Worm (Caenorhabditis elegans) whole organism, early embryonic: ENCODE results near the gene pstk-1.

Experiments used
- B0310.2 ChIP-seq: sonication (generic microtip); optimal IDR thresholded peaks from 2 replicates; lab custom pipeline; 2016; ENCODE audit warnings: mild to moderate bottlenecking, missing genetic modification characterization, missing compliant biosample characterization
- F13C5.2 ChIP-seq: sonication (generic microtip); optimal IDR thresholded peaks from 2 replicates; lab custom pipeline; 2017; ENCODE audit warnings: mild to moderate bottlenecking, missing genetic modification characterization, inconsistent platforms, missing compliant biosample characterization
- aly-1 ChIP-seq: sonication (generic microtip); optimal IDR thresholded peaks from 2 replicates; lab custom pipeline; 2016; ENCODE audit warnings: missing genetic modification characterization, missing compliant biosample characterization
- ama-1 ChIP-seq: fragments of 150-350 bp; optimal IDR thresholded peaks from 2 replicates; lab custom pipeline; 2014
- ceh-13 ChIP-seq: fragments of 200-800 bp; sonication (Bioruptor generic); optimal IDR thresholded peaks from 2 replicates; lab custom pipeline; 2018; ENCODE audit warnings: mild to moderate bottlenecking, missing genetic modification characterization, missing compliant biosample characterization
- ceh-36 ChIP-seq: sonication (generic microtip); optimal IDR thresholded peaks from 2 replicates; lab custom pipeline; 2016; ENCODE audit warnings: missing genetic modification characterization, inconsistent platforms, missing compliant biosample characterization
- ets-7 ChIP-seq: sonication (generic microtip); optimal IDR thresholded peaks from 2 replicates; lab custom pipeline; 2016; ENCODE audit warnings: missing genotype, missing genetic modification characterization, missing compliant biosample characterization
- flt-1 ChIP-seq: fragments of 200-800 bp; sonication (Bioruptor generic); IDR thresholded peaks from 2 replicates; pipeline ENCODE4 v1.3.6; 2022; ENCODE audit warnings: missing genetic modification characterization, missing compliant biosample characterization
- hmbx-1 ChIP-seq: sonication (generic microtip); optimal IDR thresholded peaks from 2 replicates; lab custom pipeline; 2016; ENCODE audit warnings: mild to moderate bottlenecking, missing genetic modification characterization, missing compliant biosample characterization
- hmg-4 ChIP-seq: fragments of 200-800 bp; sonication (Bioruptor generic); optimal IDR thresholded peaks from 2 replicates; lab custom pipeline; 2018; ENCODE audit warnings: mild to moderate bottlenecking, missing genetic modification characterization, missing compliant biosample characterization
- hnd-1 ChIP-seq: sonication (generic microtip); optimal IDR thresholded peaks from 2 replicates; lab custom pipeline; 2016; ENCODE audit warnings: missing genetic modification characterization, missing compliant biosample characterization
- pes-1 ChIP-seq: fragments of 200-800 bp; sonication (Bioruptor generic); IDR thresholded peaks from 2 replicates; pipeline ENCODE4 v1.3.6; 2022; ENCODE audit warnings: missing genetic modification reagents, missing genetic modification characterization, missing compliant biosample characterization
- scrt-1 ChIP-seq: fragments of 200-800 bp; sonication (Bioruptor generic); IDR thresholded peaks from 2 replicates; pipeline ENCODE4 v1.3.6; 2022; ENCODE audit warnings: missing genetic modification characterization, missing compliant biosample characterization
- sea-1 ChIP-seq: fragments of 200-800 bp; sonication (Bioruptor generic); conservative IDR thresholded peaks from 2 replicates; pipeline ENCODE4 v1.3.6; 2022; ENCODE audit warnings: missing genetic modification characterization, missing compliant biosample characterization
- tbx-11 ChIP-seq: fragments of 200-800 bp; sonication (Bioruptor generic); IDR thresholded peaks from 2 replicates; pipeline ENCODE4 v1.3.6; 2022; ENCODE audit warnings: missing genetic modification characterization, missing compliant biosample characterization
- tbx-37 ChIP-seq: fragments of 200-800 bp; sonication (Bioruptor generic); conservative IDR thresholded peaks from 2 replicates; pipeline ENCODE4 v1.3.6; 2022; ENCODE audit warnings: missing genetic modification reagents, missing genetic modification characterization, missing compliant biosample characterization
- tra-4 ChIP-seq: sonication (generic microtip); optimal IDR thresholded peaks from 2 replicates; lab custom pipeline; 2017; ENCODE audit warnings: missing genetic modification characterization, missing compliant biosample characterization

Gene pstk-1

ce11 chrIII:12439056-12439455, 27.4 kb upstream of the pstk-1 start:
- TF ChIP-seq scrt-1, result no peak
- no peak for TF ChIP-seq flt-1
- no peak for TF ChIP-seq tra-4 (tag; lab: Kevin White, UChicago)
- no peak for TF ChIP-seq pes-1 (GFP tag; lab: Robert Waterston, UW)
- no peak for TF ChIP-seq tbx-11 (GFP tag; lab: Robert Waterston, UW)
- no peak for TF ChIP-seq aly-1 (tag; lab: Kevin White, UChicago)
- no peak for TF ChIP-seq B0310.2 (tag; lab: Kevin White, UChicago)
- TF ChIP-seq ceh-13, result no peak
- no peak for TF ChIP-seq hnd-1
- TF ChIP-seq ama-1 (lab: Kevin White, UChicago), result no peak
- TF ChIP-seq hmg-4 (GFP tag; lab: Kevin White, UChicago), result no peak
- no peak for TF ChIP-seq F13C5.2 (tag; lab: Kevin White, UChicago)
- no peak for TF ChIP-seq ceh-36 (tag; lab: Kevin White, UChicago)
- TF ChIP-seq hmbx-1 (tag; lab: Kevin White, UChicago), result no peak
- TF ChIP-seq ets-7 (tag; lab: Kevin White, UChicago), result no peak
- no peak for TF ChIP-seq tbx-37 (GFP tag; lab: Robert Waterston, UW)
- no peak for TF ChIP-seq sea-1

- TF ChIP-seq sea-1 (no peak), ama-1 (lab: Kevin White, UChicago) (no peak), hnd-1 (no peak), tbx-37 (GFP tag; lab: Robert Waterston, UW) (no peak), B0310.2 (tag; lab: Kevin White, UChicago) (no peak), ets-7 (tag; lab: Kevin White, UChicago) (no peak), scrt-1 (no peak), ceh-13 (no peak), ceh-36 (tag; lab: Kevin White, UChicago) (no peak), F13C5.2 (tag; lab: Kevin White, UChicago) (no peak), pes-1 (GFP tag; lab: Robert Waterston, UW) (no peak), flt-1 (no peak), tbx-11 (GFP tag; lab: Robert Waterston, UW) (no peak), tra-4 (tag; lab: Kevin White, UChicago) (no peak), hmg-4 (GFP tag; lab: Kevin White, UChicago) (no peak), aly-1 (tag; lab: Kevin White, UChicago) (no peak), hmbx-1 (tag; lab: Kevin White, UChicago) (no peak)
These were observed 22.5 kb upstream of the pstk-1 start for ce11 chrIII:12443880-12444279.

- TF ChIP-seq B0310.2 (tag; lab: Kevin White, UChicago), result no peak
- no peak for TF ChIP-seq hmbx-1 (tag; lab: Kevin White, UChicago)
- TF ChIP-seq hmg-4 (GFP tag; lab: Kevin White, UChicago), result no peak
- no peak for TF ChIP-seq scrt-1
- no peak for TF ChIP-seq ceh-13
- TF ChIP-seq aly-1 (tag; lab: Kevin White, UChicago), result no peak
- TF ChIP-seq ets-7 (tag; lab: Kevin White, UChicago), result no peak
- TF ChIP-seq tra-4 (tag; lab: Kevin White, UChicago), result no peak
- TF ChIP-seq ceh-36 (tag; lab: Kevin White, UChicago), result no peak
- TF ChIP-seq flt-1, result no peak
- no peak for TF ChIP-seq F13C5.2 (tag; lab: Kevin White, UChicago)
- TF ChIP-seq tbx-11 (GFP tag; lab: Robert Waterston, UW), result no peak
- TF ChIP-seq sea-1, result no peak
- TF ChIP-seq ama-1 (lab: Kevin White, UChicago), result no peak
These were observed 21.2 kb upstream of the pstk-1 start for ce11 chrIII:12445223-12445622.

ce11 chrIII:12445991-12446502, 20.4 kb upstream of the pstk-1 start, which contains the start of gene Y49E10.18:
Gene Y49E10.18 (minus strand): TSS chrIII:12446106.
- TF ChIP-seq hmg-4 (GFP tag; lab: Kevin White, UChicago) (no peak), ets-7 (tag; lab: Kevin White, UChicago) (no peak), flt-1 (no peak), F13C5.2 (tag; lab: Kevin White, UChicago) (no peak), tbx-11 (GFP tag; lab: Robert Waterston, UW) (no peak), hnd-1 (no peak), sea-1 (no peak)

ce11 chrIII:12453315-12453714, 13.1 kb upstream of the pstk-1 start, which contains the start of gene ani-1:
Gene ani-1 (minus strand): TSS chrIII:12453375.
- TF ChIP-seq tbx-37 (GFP tag; lab: Robert Waterston, UW), result no peak
- no peak for TF ChIP-seq tbx-11 (GFP tag; lab: Robert Waterston, UW)
- no peak for TF ChIP-seq F13C5.2 (tag; lab: Kevin White, UChicago)

ce11 chrIII:12453785-12454184, 12.6 kb upstream of the pstk-1 start:
- no peak for TF ChIP-seq ceh-13
- no peak for TF ChIP-seq flt-1
- no peak for TF ChIP-seq tbx-37 (GFP tag; lab: Robert Waterston, UW)
- TF ChIP-seq ama-1 (lab: Kevin White, UChicago), result no peak

- TF ChIP-seq aly-1 (tag; lab: Kevin White, UChicago) (no peak), tra-4 (tag; lab: Kevin White, UChicago) (no peak), hmbx-1 (tag; lab: Kevin White, UChicago) (no peak), tbx-37 (GFP tag; lab: Robert Waterston, UW) (no peak), flt-1 (no peak), ama-1 (lab: Kevin White, UChicago) (no peak), scrt-1 (no peak), hnd-1 (no peak), pes-1 (GFP tag; lab: Robert Waterston, UW) (no peak), F13C5.2 (tag; lab: Kevin White, UChicago) (no peak), sea-1 (no peak), ceh-13 (no peak), tbx-11 (GFP tag; lab: Robert Waterston, UW) (no peak), ets-7 (tag; lab: Kevin White, UChicago) (no peak), ceh-36 (tag; lab: Kevin White, UChicago) (no peak), hmg-4 (GFP tag; lab: Kevin White, UChicago) (no peak), B0310.2 (tag; lab: Kevin White, UChicago) (no peak)
These were observed 10.6 kb upstream of the pstk-1 start for ce11 chrIII:12455651-12456420.
